Fruit fly (Drosophila melanogaster): ENCODE results near the gene hng3.
A peak's percentile ranks its signal among the peaks of the same experiment; 100 is the strongest.

Gene hng3

dm6 chr3L:725527-726191 lies 29.6 kb downstream of the hng3 start (continued):
- TF ChIP-seq ss (GFP tag; optimal IDR thresholded peaks at IDR 0.05) (peak; percentile 54 to 70), CG8119 (GFP tag; IDR thresholded peaks at IDR 0.05) (0 out of 3 replicates have a peak, but pooled peaks have one; percentile 21), Blimp-1 (GFP tag; optimal IDR thresholded peaks at IDR 0.05) (peak; percentile 64), fd59A (GFP tag; optimal IDR thresholded peaks at IDR 0.05) (peak; percentile 49), CG10631 (GFP tag; optimal IDR thresholded peaks at IDR 0.05) (peak; percentile 69), Gug (GFP tag; IDR thresholded peaks at IDR 0.05) (no peak), Ets96B (tag; optimal IDR thresholded peaks at IDR 0.05) (peak; percentile 74), CG15336 (GFP tag; IDR thresholded peaks at IDR 0.05) (no peak), dsx (GFP tag; optimal IDR thresholded peaks at IDR 0.05; ENCODE audit: poor library complexity, severe bottlenecking) (peak; percentile 38), Hr4 (GFP tag; optimal IDR thresholded peaks at IDR 0.05) (peak; percentile 32), fkh (GFP tag; optimal IDR thresholded peaks at IDR 0.05) (no peak), achi (GFP tag; optimal IDR thresholded peaks at IDR 0.05) (peak; percentile 76), topi (GFP tag; optimal IDR thresholded peaks at IDR 0.05) (peak; percentile 91), cyc (GFP tag; optimal IDR thresholded peaks at IDR 0.05) (peak; percentile 91), lz (GFP tag; optimal IDR thresholded peaks at IDR 0.05) (peak; percentile 88), Eip75B (GFP tag; optimal IDR thresholded peaks at IDR 0.05) (peak; percentile 61), Eip78C (GFP tag) (peak; percentile 92), Hr39 (GFP tag; optimal IDR thresholded peaks at IDR 0.05) (peak; percentile 92), Sox15 (GFP tag; optimal IDR thresholded peaks at IDR 0.05) (peak; percentile 70), CG16779 (tag; optimal IDR thresholded peaks at IDR 0.05) (no peak), CG8319 (GFP tag; optimal IDR thresholded peaks at IDR 0.05) (peak; percentile 61)

- TF ChIP-seq dsx (GFP tag; optimal IDR thresholded peaks at IDR 0.05; ENCODE audit: poor library complexity, severe bottlenecking) (peak; percentile 89), lz (GFP tag; optimal IDR thresholded peaks at IDR 0.05) (peak; percentile 97), Sox15 (GFP tag; optimal IDR thresholded peaks at IDR 0.05) (peak; percentile 83), Eip75B (GFP tag; optimal IDR thresholded peaks at IDR 0.05) (peak; percentile 96), CG34406 (GFP tag; optimal IDR thresholded peaks at IDR 0.05) (peak; percentile 92), Hr39 (GFP tag; optimal IDR thresholded peaks at IDR 0.05) (peak; percentile 92), Eip93F (GFP tag; optimal IDR thresholded peaks at IDR 0.05) (peak; percentile 81), Hr38 (GFP tag; optimal IDR thresholded peaks at IDR 0.05) (no peak), topi (GFP tag; optimal IDR thresholded peaks at IDR 0.05) (peak; percentile 95), fkh (GFP tag; optimal IDR thresholded peaks at IDR 0.05) (peak; percentile 97), eg (GFP tag; IDR thresholded peaks at IDR 0.05) (peak; percentile 93), Ets21C (GFP tag; optimal IDR thresholded peaks at IDR 0.05) (peak; percentile 93), pdm3 (GFP tag; optimal IDR thresholded peaks at IDR 0.05) (peak; percentile 91), net (GFP tag; optimal IDR thresholded peaks at IDR 0.05) (peak; percentile 92), CG11902 (GFP tag; optimal IDR thresholded peaks at IDR 0.05) (peak; percentile 80), CG8632 (GFP tag; optimal IDR thresholded peaks at IDR 0.05) (peak; percentile 94), svp (GFP tag) (peak; percentile 97), CG16779 (tag; optimal IDR thresholded peaks at IDR 0.05) (peak; percentile 92), esn (GFP tag; optimal IDR thresholded peaks at IDR 0.05) (peak; percentile 98), Hr4 (GFP tag; optimal IDR thresholded peaks at IDR 0.05) (peak; percentile 84), CG32006 (GFP tag; optimal IDR thresholded peaks at IDR 0.05) (peak; percentile 90), CG9139 (GFP tag; optimal IDR thresholded peaks at IDR 0.05) (peak; percentile 87), acj6 (GFP tag; optimal IDR thresholded peaks at IDR 0.05) (peak; percentile 93), CG10631 (GFP tag; optimal IDR thresholded peaks at IDR 0.05) (peak; percentile 95), Ets96B (tag; optimal IDR thresholded peaks at IDR 0.05) (peak; percentile 91), CG6163 (GFP tag; IDR thresholded peaks at IDR 0.05) (peak; percentile 98), CG1621 (tag; optimal IDR thresholded peaks at IDR 0.05) (peak; percentile 95), CG10669 (GFP tag; optimal IDR thresholded peaks at IDR 0.05) (peak; percentile 92), CG4318 (GFP tag; optimal IDR thresholded peaks at IDR 0.05) (peak; percentile 80), CG8319 (GFP tag; optimal IDR thresholded peaks at IDR 0.05) (peak; percentile 91), CG15336 (GFP tag; IDR thresholded peaks at IDR 0.05) (peak; percentile 93), cyc (GFP tag; optimal IDR thresholded peaks at IDR 0.05) (peak; percentile 89), CG6792 (GFP tag; optimal IDR thresholded peaks at IDR 0.05) (peak; percentile 97), vri (GFP tag; optimal IDR thresholded peaks at IDR 0.05) (peak; percentile 78), Smox (GFP tag; optimal IDR thresholded peaks at IDR 0.05) (peak; percentile 93), CG3919 (GFP tag; optimal IDR thresholded peaks at IDR 0.05) (peak; percentile 92), CG11294 (GFP tag; IDR thresholded peaks at IDR 0.05) (peak; percentile 76), CG6854 (GFP tag; optimal IDR thresholded peaks at IDR 0.05) (peak; percentile 86), achi (GFP tag; optimal IDR thresholded peaks at IDR 0.05) (peak; percentile 92)
Measured at dm6 chr3L:724518-725341, 30.6 kb downstream of the hng3 start.

All from whole organism, prepupa.